Worm (Caenorhabditis elegans) whole organism, late embryonic: ENCODE measurements around the gene F21D9.8.

Experiments used
- C08G9.2 ChIP-seq: sonication (generic microtip); optimal IDR thresholded peaks from 2 replicates; lab custom pipeline; 2016; ENCODE audit warnings: mild to moderate bottlenecking, missing genetic modification characterization, moderate library complexity, missing compliant biosample characterization
- C38D4.7 ChIP-seq: fragments of 200-800 bp; sonication (Bioruptor generic); optimal IDR thresholded peaks from 2 replicates; lab custom pipeline; 2018; ENCODE audit warnings: mild to moderate bottlenecking, missing genetic modification characterization, moderate library complexity, missing compliant biosample characterization
- K02D7.2 ChIP-seq: sonication (generic microtip); optimal IDR thresholded peaks from 2 replicates; lab custom pipeline; 2017; ENCODE audit warnings: mild to moderate bottlenecking, missing genetic modification characterization, missing compliant biosample characterization
- ama-1 ChIP-seq: fragments of 150-350 bp; optimal IDR thresholded peaks from 2 replicates; lab custom pipeline; 2014
- ceh-6 ChIP-seq: fragments of 200-800 bp; sonication (Bioruptor generic); optimal IDR thresholded peaks from 2 replicates; lab custom pipeline; 2018; ENCODE audit warnings: mild to moderate bottlenecking, missing genetic modification characterization, missing compliant biosample characterization
- elt-2 ChIP-seq: sonication (generic microtip); optimal IDR thresholded peaks from 2 replicates; lab custom pipeline; 2016; ENCODE audit warnings: missing genetic modification reagents, missing genetic modification characterization, missing compliant biosample characterization
- fkh-10 ChIP-seq: fragments of 150-350 bp; optimal IDR thresholded peaks from 2 replicates; lab custom pipeline; 2014; ENCODE audit warnings: missing biosample characterization, missing genetic modification reagents, missing genetic modification characterization
- nfya-1 ChIP-seq: sonication (generic microtip); optimal IDR thresholded peaks from 2 replicates; lab custom pipeline; 2017; ENCODE audit warnings: missing genetic modification characterization, mild to moderate bottlenecking, missing compliant biosample characterization, antibody characterized with exemption, moderate library complexity
- pha-4 ChIP-seq: fragments of 150-350 bp; optimal IDR thresholded peaks from 2 replicates; lab custom pipeline; 2018; ENCODE audit warnings: missing biosample characterization, missing genetic modification reagents, missing genetic modification characterization
- pqm-1 ChIP-seq: sonication (generic microtip); optimal IDR thresholded peaks from 2 replicates; lab custom pipeline; 2016; ENCODE audit warnings: missing genetic modification characterization, missing compliant biosample characterization
- pros-1 ChIP-seq: fragments of 150-350 bp; optimal IDR thresholded peaks from 2 replicates; lab custom pipeline; 2014; ENCODE audit warnings: missing biosample characterization, missing genetic modification reagents, missing genetic modification characterization
- unc-3 ChIP-seq, 2 experiments: fragments of 200-800 bp in 1 of 2; sonication (Bioruptor generic) in 1 of 2; sonication (generic microtip) in 1 of 2; conservative IDR thresholded peaks in 1 of 2; optimal IDR thresholded peaks in 1 of 2; 2 replicates each; pipeline versions ENCODE4 v1.3.6 to Lab custom; 2016 to 2022; ENCODE audit warnings: missing compliant biosample characterization in 2 of 2, missing genetic modification characterization in 2 of 2, missing genetic modification reagents in 1 of 2
- unc-42 ChIP-seq: sonication (generic microtip); optimal IDR thresholded peaks from 2 replicates; lab custom pipeline; 2016; ENCODE audit warnings: missing genotype, missing genetic modification characterization, missing compliant biosample characterization

ce11 chrV:19233469-19233868 lies 46.3 kb downstream of the F21D9.8 start, which contains the start of gene fbxb-116:
- TF ChIP-seq C08G9.2 (tag; lab: Kevin White, UChicago), result no peak
- TF ChIP-seq pros-1 (tag; lab: Kevin White, UChicago), result no peak
- no peak for TF ChIP-seq elt-2 (tag; lab: Kevin White, UChicago)
- no peak for TF ChIP-seq ama-1 (lab: Kevin White, UChicago)
- TF ChIP-seq nfya-1 (tag; lab: Kevin White, UChicago), result no peak
- no peak for TF ChIP-seq K02D7.2
- TF ChIP-seq fkh-10, result no peak
- no peak for TF ChIP-seq unc-42 (tag; lab: Kevin White, UChicago)
- TF ChIP-seq C38D4.7 (GFP tag; lab: Kevin White, UChicago), result no peak
- no peak for TF ChIP-seq pha-4 (tag; lab: Kevin White, UChicago)
- TF ChIP-seq unc-3 (GFP tag; conservative IDR thresholded peaks at IDR 0.05; lab: Robert Waterston, UW), result no peak
- no peak for TF ChIP-seq unc-3 (tag; optimal IDR thresholded peaks at IDR 0.05; lab: Kevin White, UChicago)
- TF ChIP-seq pqm-1 (tag; lab: Kevin White, UChicago), result no peak
- TF ChIP-seq ceh-6 (GFP tag; lab: Kevin White, UChicago), result no peak
